Worm (Caenorhabditis elegans): ENCODE data around the gene B0024.11.

DNA sequence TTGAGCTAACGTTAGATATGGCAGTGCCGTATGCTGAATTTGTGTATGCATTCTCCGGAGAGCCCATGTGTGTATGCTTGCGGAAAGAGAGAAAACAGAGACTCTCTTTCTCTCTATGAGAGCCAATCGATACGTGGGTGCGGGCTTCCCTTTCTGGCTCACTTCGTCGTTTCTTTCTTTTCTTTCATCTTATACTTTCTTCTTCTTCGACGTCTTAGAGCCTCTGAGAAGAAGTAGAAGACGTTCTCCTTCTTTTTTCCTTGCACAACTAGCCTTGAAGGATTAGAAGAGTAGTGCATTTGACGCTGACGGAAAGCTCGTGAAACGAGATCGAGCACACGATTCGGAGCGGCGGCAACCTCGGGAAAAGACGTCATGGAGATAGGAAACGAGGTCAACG is 45.5 kb downstream of the B0024.11 start:
- TF ChIP-seq B0310.2 (tag; optimal IDR thresholded peaks at IDR 0.05) (no peak), ceh-13 (GFP tag; optimal IDR thresholded peaks at IDR 0.05) (no peak), pes-1 (GFP tag; IDR thresholded peaks at IDR 0.05) (no peak), tra-4 (tag; optimal IDR thresholded peaks at IDR 0.05) (no peak), ceh-36 (tag; optimal IDR thresholded peaks at IDR 0.05) (no peak), scrt-1 (GFP tag; IDR thresholded peaks at IDR 0.05) (no peak), flt-1 (GFP tag; IDR thresholded peaks at IDR 0.05) (no peak), ama-1 (optimal IDR thresholded peaks at IDR 0.05) (no peak), hmbx-1 (tag; optimal IDR thresholded peaks at IDR 0.05) (no peak)

Data from whole organism, early embryonic.